Worm (Caenorhabditis elegans) whole organism, late embryonic: Measurements from ENCODE around the gene F54D10.9.

Experiments
- ama-1 ChIP-seq: fragments of 150-350 bp; optimal IDR thresholded peaks from 2 replicates; lab custom pipeline; 2014
- ceh-22 ChIP-seq: sonication (generic microtip); optimal IDR thresholded peaks from 2 replicates; lab custom pipeline; 2017; ENCODE audit warnings: missing biosample characterization, missing genetic modification characterization
- dmd-4 ChIP-seq: sonication (generic microtip); optimal IDR thresholded peaks from 2 replicates; lab custom pipeline; 2016; ENCODE audit warnings: borderline replicate concordance, missing genetic modification characterization, missing compliant biosample characterization
- hlh-8 ChIP-seq: sonication (generic microtip); optimal IDR thresholded peaks from 2 replicates; lab custom pipeline; 2016; ENCODE audit warnings: missing genotype, missing genetic modification characterization, missing compliant biosample characterization
- lin-11 ChIP-seq: fragments of 200-800 bp; sonication (Bioruptor generic); optimal IDR thresholded peaks from 2 replicates; lab custom pipeline; 2018; ENCODE audit warnings: mild to moderate bottlenecking, missing genetic modification characterization, missing compliant biosample characterization
- madf-2 ChIP-seq: sonication (generic microtip); optimal IDR thresholded peaks from 2 replicates; lab custom pipeline; 2017; ENCODE audit warnings: missing genetic modification characterization, missing compliant biosample characterization
- nfya-1 ChIP-seq: sonication (generic microtip); optimal IDR thresholded peaks from 2 replicates; lab custom pipeline; 2017; ENCODE audit warnings: missing genetic modification characterization, mild to moderate bottlenecking, missing compliant biosample characterization, antibody characterized with exemption, moderate library complexity
- rnt-1 ChIP-seq: sonication (generic microtip); optimal IDR thresholded peaks from 2 replicates; lab custom pipeline; 2016; ENCODE audit warnings: missing genetic modification characterization, missing compliant biosample characterization
- tbx-2 ChIP-seq: sonication (generic microtip); optimal IDR thresholded peaks from 2 replicates; lab custom pipeline; 2016; ENCODE audit warnings: missing genetic modification characterization, missing compliant biosample characterization
- unc-3 ChIP-seq, 2 experiments: fragments of 200-800 bp in 1 of 2; sonication (Bioruptor generic) in 1 of 2; sonication (generic microtip) in 1 of 2; conservative IDR thresholded peaks in 1 of 2; optimal IDR thresholded peaks in 1 of 2; 2 replicates each; pipeline versions ENCODE4 v1.3.6 to Lab custom; 2016 to 2022; ENCODE audit warnings: missing compliant biosample characterization in 2 of 2, missing genetic modification characterization in 2 of 2, missing genetic modification reagents in 1 of 2

ce11 chrII:3829623-3830022 lies 2.7 kb downstream of the F54D10.9 start:
- TF ChIP-seq unc-3 (GFP tag; conservative IDR thresholded peaks at IDR 0.05; lab: Robert Waterston, UW) = no peak
- no peak for TF ChIP-seq unc-3 (tag; optimal IDR thresholded peaks at IDR 0.05; lab: Kevin White, UChicago)
- TF ChIP-seq ceh-22 (tag; lab: Kevin White, UChicago) = no peak
- no peak for TF ChIP-seq ama-1
- no peak for TF ChIP-seq lin-11 (tag; lab: Kevin White, UChicago)
- TF ChIP-seq hlh-8 (tag; lab: Kevin White, UChicago) = no peak
- TF ChIP-seq nfya-1 (tag; lab: Kevin White, UChicago) = no peak
- no peak for TF ChIP-seq madf-2 (tag; lab: Kevin White, UChicago)
- TF ChIP-seq tbx-2 = no peak
- TF ChIP-seq rnt-1 (tag; lab: Kevin White, UChicago) = no peak
- TF ChIP-seq dmd-4 (tag; lab: Kevin White, UChicago) = no peak
